Worm (Caenorhabditis elegans) whole organism, L3 larva: Measurements from ENCODE around the gene R13A1.1.

Experiments used
- ceh-16 ChIP-seq: sonication (generic microtip); optimal IDR thresholded peaks from 2 replicates; lab custom pipeline; 2017; ENCODE audit warnings: missing biosample characterization, missing genetic modification characterization
- fos-1 ChIP-seq: fragments of 150-350 bp; optimal IDR thresholded peaks from 2 replicates; lab custom pipeline; 2014; ENCODE audit warnings: missing biosample characterization, missing genetic modification characterization
- nhr-77 ChIP-seq: fragments of 150-350 bp; optimal IDR thresholded peaks from 2 replicates; lab custom pipeline; 2014; ENCODE audit warnings: missing biosample characterization, missing genetic modification characterization
- snpc-4 ChIP-seq: fragments of 150-350 bp; optimal IDR thresholded peaks from 2 replicates; lab custom pipeline; 2014; ENCODE audit warnings: missing biosample characterization, missing genetic modification characterization
- tbx-2 ChIP-seq: sonication (generic microtip); optimal IDR thresholded peaks from 2 replicates; lab custom pipeline; 2016; ENCODE audit warnings: mild to moderate bottlenecking, missing genetic modification characterization, missing compliant biosample characterization
- zag-1 ChIP-seq: fragments of 150-350 bp; optimal IDR thresholded peaks from 2 replicates; lab custom pipeline; 2014; ENCODE audit warnings: missing biosample characterization, missing genetic modification characterization

DNA sequence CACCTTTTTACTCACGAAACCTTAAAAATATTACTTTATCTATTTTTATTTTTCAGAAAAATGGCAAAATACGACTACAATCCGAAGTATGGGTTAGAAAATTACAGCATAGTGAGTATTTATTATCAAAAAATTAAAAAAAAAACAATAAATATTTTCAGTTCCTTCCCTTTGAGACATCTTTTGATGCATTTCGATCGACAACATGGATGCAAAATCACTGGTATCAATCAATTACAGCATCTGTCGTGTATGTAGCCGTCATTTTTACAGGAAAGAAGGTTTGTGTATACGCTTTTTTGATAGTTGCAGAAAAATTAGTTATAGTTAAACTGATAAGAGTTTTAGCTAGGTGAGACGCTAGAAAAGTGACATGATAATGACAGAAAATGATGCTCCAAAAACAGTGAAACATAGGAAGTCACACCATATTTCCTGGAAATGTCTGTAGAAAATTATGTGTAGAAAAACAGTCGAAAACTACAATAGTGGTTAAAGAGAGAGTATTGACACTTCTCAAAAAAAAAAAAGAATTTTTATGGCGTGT, 17.9 kb downstream of the R13A1.1 start, which contains the start of gene elo-3:
- TF ChIP-seq nhr-77 (tag; lab: Kevin White, UChicago) (no peak), ceh-16 (no peak), tbx-2 (tag; lab: Kevin White, UChicago) (no peak), snpc-4 (tag; lab: Kevin White, UChicago) (no peak), zag-1 (tag; lab: Kevin White, UChicago) (no peak), fos-1 (tag; lab: Kevin White, UChicago) (no peak)
